Fruit fly (Drosophila melanogaster) whole organism, embryonic: Measurements from ENCODE around the gene Rab9Db.

Experiments used
- B-H2 ChIP-seq: fragments of 200-800 bp; sonication (Bioruptor generic); optimal IDR thresholded peaks from 2 replicates; lab custom pipeline; 2018; ENCODE audit warnings: missing biosample characterization, mild to moderate bottlenecking, missing genetic modification characterization
- Bgb ChIP-seq: fragments of 200-800 bp; sonication (Bioruptor generic); IDR thresholded peaks from 2 replicates; pipeline ENCODE4 v1.3.6; 2022; ENCODE audit warnings: missing biosample characterization, missing genetic modification characterization; ENCODE audit not compliant: partially characterized antibody
- Bteb2 ChIP-seq: fragments of 200-800 bp; sonication (Bioruptor generic); optimal IDR thresholded peaks from 2 replicates; lab custom pipeline; 2016; ENCODE audit warnings: missing biosample characterization, missing genetic modification characterization
- CG10431 ChIP-seq: fragments of 200-800 bp; sonication (Bioruptor generic); optimal IDR thresholded peaks from 3 replicates; lab custom pipeline; 2018; ENCODE audit warnings: missing biosample characterization, mild to moderate bottlenecking, missing genetic modification characterization
- CG10543 ChIP-seq: fragments of 200-800 bp; sonication (Bioruptor generic); optimal IDR thresholded peaks from 3 replicates; lab custom pipeline; 2017; ENCODE audit warnings: missing biosample characterization, mild to moderate bottlenecking, missing genetic modification characterization, moderate library complexity
- CG10979 ChIP-seq: fragments of 200-800 bp; sonication (Bioruptor generic); optimal IDR thresholded peaks from 2 replicates; lab custom pipeline; 2018; ENCODE audit warnings: missing biosample characterization, mild to moderate bottlenecking, missing genetic modification characterization, moderate library complexity
- CG12236 ChIP-seq: fragments of 200-800 bp; sonication (Bioruptor generic); optimal IDR thresholded peaks from 2 replicates; lab custom pipeline; 2016; ENCODE audit warnings: missing biosample characterization, missing genetic modification characterization
- CG12391 ChIP-seq: fragments of 200-800 bp; sonication (Bioruptor generic); optimal IDR thresholded peaks from 3 replicates; lab custom pipeline; 2018; ENCODE audit warnings: missing biosample characterization, mild to moderate bottlenecking, missing genetic modification characterization, moderate library complexity
- CG13894 ChIP-seq: fragments of 200-800 bp; sonication (Bioruptor generic); optimal IDR thresholded peaks from 3 replicates; lab custom pipeline; 2018; ENCODE audit warnings: missing biosample characterization, mild to moderate bottlenecking, missing genetic modification characterization, moderate library complexity
- CG1529 ChIP-seq: fragments of 200-800 bp; sonication (Bioruptor generic); optimal IDR thresholded peaks from 3 replicates; lab custom pipeline; 2018; ENCODE audit warnings: missing biosample characterization, missing genetic modification characterization
- CG16863 ChIP-seq: fragments of 200-800 bp; sonication (Bioruptor generic); optimal IDR thresholded peaks from 3 replicates; lab custom pipeline; 2016; ENCODE audit warnings: missing biosample characterization, missing genetic modification characterization
- CG17568 ChIP-seq: fragments of 200-800 bp; sonication (Bioruptor generic); optimal IDR thresholded peaks from 2 replicates; lab custom pipeline; 2018; ENCODE audit warnings: missing biosample characterization, mild to moderate bottlenecking, missing genetic modification characterization, moderate library complexity
- CG17802 ChIP-seq: fragments of 200-800 bp; sonication (Bioruptor generic); optimal IDR thresholded peaks from 2 replicates; lab custom pipeline; 2018; ENCODE audit warnings: missing biosample characterization, mild to moderate bottlenecking, missing genetic modification characterization, moderate library complexity
- CG30431 ChIP-seq: fragments of 200-800 bp; sonication (Bioruptor generic); optimal IDR thresholded peaks from 2 replicates; lab custom pipeline; 2017; ENCODE audit warnings: missing biosample characterization, missing genetic modification characterization
- CG3726 ChIP-seq: fragments of 200-800 bp; sonication (Bioruptor generic); IDR thresholded peaks from 3 replicates; pipeline ENCODE4, ENCODE4 v1.3.6; 2022; ENCODE audit warnings: missing biosample characterization, missing genetic modification characterization
- CG4360 ChIP-seq: fragments of 200-800 bp; sonication (Bioruptor generic); IDR thresholded peaks from 2 replicates; pipeline ENCODE4 v1.3.6; 2022; ENCODE audit warnings: missing biosample characterization, missing genetic modification characterization
- CG4707 ChIP-seq: fragments of 200-800 bp; sonication (Bioruptor generic); optimal IDR thresholded peaks from 2 replicates; lab custom pipeline; 2018; ENCODE audit warnings: missing biosample characterization, mild to moderate bottlenecking, missing genetic modification characterization, moderate library complexity
- CG4854 ChIP-seq: fragments of 200-800 bp; sonication (Bioruptor generic); optimal IDR thresholded peaks from 2 replicates; lab custom pipeline; 2016; ENCODE audit warnings: missing biosample characterization, missing genetic modification characterization, inconsistent platforms
- CG8089 ChIP-seq: fragments of 200-800 bp; sonication (Bioruptor generic); optimal IDR thresholded peaks from 3 replicates; lab custom pipeline; 2016; ENCODE audit warnings: missing biosample characterization, missing genetic modification characterization
- CG9876 ChIP-seq: fragments of 200-800 bp; sonication (Bioruptor generic); optimal IDR thresholded peaks from 2 replicates; lab custom pipeline; 2016; ENCODE audit warnings: missing biosample characterization, missing genetic modification characterization
- Deaf1 ChIP-seq: fragments of 200-800 bp; optimal IDR thresholded peaks from 3 replicates; lab custom pipeline; 2019; ENCODE audit warnings: missing biosample characterization, mild to moderate bottlenecking, missing genetic modification characterization, moderate library complexity
- Ets65A ChIP-seq: fragments of 200-800 bp; sonication (Bioruptor generic); peaks from one replicate; lab custom pipeline; 2016; ENCODE audit warnings: missing biosample characterization, missing genetic modification characterization
- HLHmδ ChIP-seq: fragments of 200-800 bp; sonication (Bioruptor generic); optimal IDR thresholded peaks from 2 replicates; lab custom pipeline; 2018; ENCODE audit warnings: missing biosample characterization, mild to moderate bottlenecking, missing genetic modification characterization, moderate library complexity
- Hmr ChIP-seq: fragments of 200-800 bp; sonication (Bioruptor generic); optimal IDR thresholded peaks from 3 replicates; lab custom pipeline; 2017; ENCODE audit warnings: mild to moderate bottlenecking, missing biosample characterization, missing genetic modification reagents, missing genetic modification characterization
- Med ChIP-seq: fragments of 200-800 bp; sonication (Bioruptor generic); peaks from one replicate; lab custom pipeline; 2016; ENCODE audit warnings: missing biosample characterization, missing genetic modification characterization, mild to moderate bottlenecking, inconsistent platforms, moderate library complexity
- NC2β ChIP-seq: fragments of 200-800 bp; sonication (Bioruptor generic); optimal IDR thresholded peaks from 2 replicates; lab custom pipeline; 2016; ENCODE audit warnings: missing biosample characterization, missing genetic modification characterization
- Six4 ChIP-seq: fragments of 200-800 bp; sonication (Bioruptor generic); optimal IDR thresholded peaks from 2 replicates; lab custom pipeline; 2016; ENCODE audit warnings: missing biosample characterization, missing genetic modification characterization
- Sry-β ChIP-seq: fragments of 200-800 bp; sonication (Bioruptor generic); optimal IDR thresholded peaks from 2 replicates; lab custom pipeline; 2018; ENCODE audit warnings: missing biosample characterization, mild to moderate bottlenecking, missing genetic modification characterization, moderate library complexity
- Trl ChIP-seq, 3 experiments: fragments of >200 bp in 2 of 3; fragments of 200-800 bp in 1 of 3; sonication (Bioruptor generic) in 1 of 3; optimal IDR thresholded peaks; 2 replicates in 1 of 3; 3 replicates in 2 of 3; lab custom pipeline; 2016 to 2017; ENCODE audit warnings: missing biosample characterization in 1 of 3, missing genetic modification characterization in 1 of 3
- ase ChIP-seq: fragments of 200-800 bp; sonication (Bioruptor generic); IDR thresholded peaks from 3 replicates; pipeline ENCODE4 v1.3.6; 2022; ENCODE audit warnings: missing biosample characterization, missing genetic modification characterization
- bowl ChIP-seq: fragments of 200-800 bp; sonication (Bioruptor generic); IDR thresholded peaks from 2 replicates; pipeline ENCODE4 v1.3.6; 2022; ENCODE audit warnings: missing biosample characterization, missing genetic modification characterization
- crol ChIP-seq: fragments of 200-800 bp; sonication (Bioruptor generic); IDR thresholded peaks from 2 replicates; pipeline ENCODE4 v1.3.6; 2022; ENCODE audit warnings: missing biosample characterization, missing genetic modification characterization
- crp ChIP-seq, 2 experiments: fragments of 200-800 bp; sonication (Bioruptor generic); optimal IDR thresholded peaks; 2 replicates in 1 of 2; 3 replicates in 1 of 2; lab custom pipeline; 2017; ENCODE audit warnings: missing biosample characterization in 2 of 2, missing genetic modification characterization in 2 of 2, mild to moderate bottlenecking in 1 of 2, moderate library complexity in 1 of 2
- dmrt11E ChIP-seq: fragments of 200-800 bp; sonication (Bioruptor generic); optimal IDR thresholded peaks from 3 replicates; lab custom pipeline; 2018; ENCODE audit warnings: missing biosample characterization, mild to moderate bottlenecking, missing genetic modification characterization, moderate library complexity
- dysf ChIP-seq: fragments of 200-800 bp; sonication (Bioruptor generic); IDR thresholded peaks from 3 replicates; pipeline ENCODE4 v1.3.6; 2022; ENCODE audit warnings: missing biosample characterization, missing genetic modification characterization
- fd102C ChIP-seq: fragments of 200-800 bp; sonication (Bioruptor generic); optimal IDR thresholded peaks from 2 replicates; lab custom pipeline; 2018; ENCODE audit warnings: missing biosample characterization, mild to moderate bottlenecking, missing genetic modification characterization, moderate library complexity
- ftz-f1 ChIP-seq: fragments of 200-800 bp; sonication (Bioruptor generic); optimal IDR thresholded peaks from 2 replicates; lab custom pipeline; 2016; ENCODE audit warnings: missing biosample characterization, missing genetic modification characterization
- gfzf ChIP-seq: fragments of 200-800 bp; sonication (Bioruptor generic); optimal IDR thresholded peaks from 2 replicates; lab custom pipeline; 2016; ENCODE audit warnings: missing biosample characterization, mild to moderate bottlenecking, missing genetic modification characterization, moderate library complexity
- hkb ChIP-seq, 2 experiments: fragments of 200-800 bp in 1 of 2; fragments of >200 bp in 1 of 2; sonication (Bioruptor generic) in 1 of 2; IDR thresholded peaks in 1 of 2; optimal IDR thresholded peaks in 1 of 2; 2 replicates each; pipeline versions ENCODE4 v1.3.6 to Lab custom; 2017 to 2022; ENCODE audit warnings: missing biosample characterization in 1 of 2, missing genetic modification characterization in 1 of 2
- pan ChIP-seq, 4 experiments: fragments of >200 bp in 3 of 4; fragments of 200-800 bp in 1 of 4; sonication (Bioruptor generic) in 1 of 4; optimal IDR thresholded peaks in 3 of 4; IDR thresholded peaks in 1 of 4; 2 replicates each; pipeline versions ENCODE4 v1.3.6 to Lab custom; 2017 to 2022; ENCODE audit warnings: missing biosample characterization in 2 of 4, missing genetic modification characterization in 2 of 4, mixed read lengths in 1 of 4
- pros ChIP-seq: fragments of 200-800 bp; sonication (Bioruptor generic); optimal IDR thresholded peaks from 3 replicates; lab custom pipeline; 2019; ENCODE audit warnings: missing biosample characterization, mild to moderate bottlenecking, missing genetic modification characterization, moderate library complexity
- seq ChIP-seq: fragments of 200-800 bp; sonication (Bioruptor generic); IDR thresholded peaks from 2 replicates; pipeline ENCODE4 v1.3.6; 2022; ENCODE audit warnings: missing biosample characterization, missing genetic modification characterization
- sima ChIP-seq: fragments of 200-800 bp; sonication (Bioruptor generic); optimal IDR thresholded peaks from 2 replicates; lab custom pipeline; 2016; ENCODE audit warnings: missing biosample characterization, missing genetic modification characterization
- sna ChIP-seq: fragments of 200-800 bp; sonication (Bioruptor generic); IDR thresholded peaks from 2 replicates; pipeline ENCODE4 v1.3.6; 2022; ENCODE audit warnings: missing biosample characterization, missing genetic modification characterization; ENCODE audit not compliant: partially characterized antibody
- tin ChIP-seq: fragments of 200-800 bp; sonication (Bioruptor generic); optimal IDR thresholded peaks from 3 replicates; lab custom pipeline; 2016; ENCODE audit warnings: missing biosample characterization, missing genetic modification characterization
- vnd ChIP-seq: fragments of 200-800 bp; sonication (Bioruptor generic); IDR thresholded peaks from 3 replicates; pipeline ENCODE4 v1.3.6; 2022; ENCODE audit warnings: missing biosample characterization, missing genetic modification characterization; ENCODE audit not compliant: partially characterized antibody
- z ChIP-seq: fragments of 200-800 bp; sonication (Bioruptor generic); IDR thresholded peaks from 3 replicates; pipeline ENCODE4 v1.3.6; 2022; ENCODE audit warnings: missing biosample characterization, missing genetic modification characterization

Gene Rab9Db

DNA sequence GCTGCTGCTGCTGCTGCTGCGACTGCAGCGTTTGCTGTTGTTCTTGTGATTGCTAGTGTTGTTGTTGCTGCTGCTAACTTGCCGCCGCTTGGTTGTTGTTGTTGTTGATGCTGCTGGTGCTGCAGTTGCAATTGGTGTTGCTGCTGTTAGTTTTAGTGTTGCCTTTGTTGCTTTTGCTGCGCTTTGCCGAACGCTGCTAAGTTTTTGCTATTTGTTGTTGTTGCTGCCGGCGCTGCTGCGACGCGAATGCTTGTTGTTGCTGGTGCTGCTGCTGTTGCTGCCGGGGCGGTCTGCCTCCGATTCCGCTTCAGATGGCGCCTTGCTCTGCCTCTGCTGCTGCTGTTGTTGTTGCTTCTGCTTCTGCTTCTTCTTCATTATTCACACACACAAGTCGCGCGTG lies 4.5 kb downstream of the Rab9Db start:
- peak; percentile 31; the same call in 1 of the 2 replicates for TF ChIP-seq CG4360 (GFP tag; lab: Robert Waterston, UW)
- TF ChIP-seq B-H2 (GFP tag; lab: Kevin White, UChicago): no peak
- TF ChIP-seq CG17568: no peak
- no peak for TF ChIP-seq dmrt11E (tag; lab: Kevin White, UChicago)
- TF ChIP-seq CG1529 (GFP tag; lab: Kevin White, UChicago): no peak
- no peak for TF ChIP-seq CG10431 (GFP tag; lab: Kevin White, UChicago)
- no peak for TF ChIP-seq CG12236
- TF ChIP-seq ftz-f1 (GFP tag; lab: Kevin White, UChicago): no peak

DNA sequence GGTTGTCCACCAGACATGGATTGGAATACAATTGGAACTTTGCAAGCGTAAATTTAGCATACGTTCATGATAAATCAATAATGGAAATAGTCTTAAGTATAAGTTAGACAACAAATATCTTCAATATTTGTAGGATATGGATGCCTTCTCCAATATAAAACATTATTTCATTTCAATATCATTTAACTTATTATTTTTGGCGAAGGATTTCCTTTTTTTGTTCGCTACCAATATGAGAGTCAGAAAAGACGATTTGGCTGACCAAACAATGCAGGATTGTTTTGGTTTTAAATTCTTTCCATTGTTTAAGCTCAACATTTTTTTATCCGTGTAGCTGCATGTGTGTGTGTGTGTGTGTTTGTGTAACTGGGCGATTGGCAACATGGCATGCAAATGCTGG lies 7.8 kb downstream of the Rab9Db start:
- TF ChIP-seq seq (GFP tag; lab: Robert Waterston, UW): no peak
- no peak for TF ChIP-seq CG8089
- no peak for TF ChIP-seq z (GFP tag; lab: Robert Waterston, UW)
- TF ChIP-seq Six4: no peak
- TF ChIP-seq Med (GFP tag; lab: Kevin White, UChicago): peak; percentile 16
- no peak for TF ChIP-seq tin (GFP tag; lab: Kevin White, UChicago)
- TF ChIP-seq Ets65A (GFP tag; lab: Kevin White, UChicago): peak; percentile 47

DNA sequence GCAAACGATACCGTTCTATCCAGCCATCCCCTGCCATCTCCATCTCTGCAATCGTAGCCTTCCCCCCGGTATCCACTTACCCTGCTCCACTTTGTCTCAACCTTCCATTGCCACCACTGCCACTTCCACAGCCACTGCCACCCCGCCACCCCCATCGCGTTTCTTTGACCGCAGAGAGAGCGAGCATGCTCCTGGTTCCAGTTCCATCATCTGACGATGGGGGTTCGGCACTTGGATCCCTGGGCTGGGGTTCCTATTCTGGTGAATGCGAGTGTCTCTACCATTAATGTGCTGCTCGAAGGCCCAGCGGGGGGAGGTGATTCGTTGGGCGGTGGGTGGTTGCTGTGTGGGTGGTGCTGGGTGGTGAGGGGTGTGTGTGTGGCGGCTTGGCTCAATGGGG lies 9.5 kb downstream of the Rab9Db start:
- TF ChIP-seq CG9876: no peak
- no peak for TF ChIP-seq CG17802
- no peak for TF ChIP-seq CG3726 (GFP tag; lab: Robert Waterston, UW)
- TF ChIP-seq bowl: no peak
- TF ChIP-seq pan (optimal IDR thresholded peaks at IDR 0.05; lab: Kevin White, UChicago): no peak
- no peak for TF ChIP-seq pan (GFP tag; optimal IDR thresholded peaks at IDR 0.05 in 1 of 2, IDR thresholded peaks at IDR 0.05 in 1 of 2)
- TF ChIP-seq CG12391: no peak
- no peak for TF ChIP-seq sima (GFP tag; lab: Kevin White, UChicago)
- no peak for TF ChIP-seq CG4707 (GFP tag; lab: Kevin White, UChicago)
- no peak for TF ChIP-seq crp (GFP tag; optimal IDR thresholded peaks at IDR 0.05; lab: Kevin White, UChicago)
- TF ChIP-seq Bteb2 (GFP tag; lab: Kevin White, UChicago): no peak
- peak; percentile 29 for TF ChIP-seq Deaf1
- TF ChIP-seq Sry-β: no peak
- no peak for TF ChIP-seq CG10431 (GFP tag; lab: Kevin White, UChicago)
- no peak for TF ChIP-seq sna
- no peak for TF ChIP-seq gfzf
- peak; percentile 9 for TF ChIP-seq Hmr (GFP tag; lab: Kevin White, UChicago)
- TF ChIP-seq fd102C (GFP tag; lab: Kevin White, UChicago): no peak
- no peak for TF ChIP-seq hkb (optimal IDR thresholded peaks at IDR 0.05; lab: Kevin White, UChicago)
- TF ChIP-seq hkb (GFP tag; IDR thresholded peaks at IDR 0.05; lab: Robert Waterston, UW): no peak
- TF ChIP-seq CG16863 (GFP tag; lab: Kevin White, UChicago): no peak
- TF ChIP-seq vnd (GFP tag; lab: Robert Waterston, UW): no peak
- TF ChIP-seq ase (GFP tag; lab: Robert Waterston, UW): no peak
- no peak for TF ChIP-seq CG30431 (GFP tag; lab: Kevin White, UChicago)
- no peak for TF ChIP-seq pros (GFP tag; lab: Kevin White, UChicago)
- no peak for TF ChIP-seq Trl (optimal IDR thresholded peaks at IDR 0.05; lab: Kevin White, UChicago)
- TF ChIP-seq Trl (GFP tag; optimal IDR thresholded peaks at IDR 0.05; lab: Kevin White, UChicago): no peak
- no peak for TF ChIP-seq dysf (GFP tag; lab: Robert Waterston, UW)
- TF ChIP-seq CG10979 (tag; lab: Kevin White, UChicago): no peak
- TF ChIP-seq CG10543 (GFP tag; lab: Kevin White, UChicago): peak; percentile 1
- TF ChIP-seq CG13894: peak; percentile 56
- TF ChIP-seq CG4854 (GFP tag; lab: Kevin White, UChicago): no peak
- TF ChIP-seq HLHmδ: no peak
- no peak for TF ChIP-seq NC2β (GFP tag; lab: Kevin White, UChicago)
- TF ChIP-seq crol (GFP tag; lab: Robert Waterston, UW): peak; percentile 64
- 0 out of 2 replicates have a peak, but pooled peaks have one; percentile 14 for TF ChIP-seq Bgb
